Fruit fly (Drosophila melanogaster) whole organism, embryonic: Measurements from ENCODE around the gene Rrp45.

Experiments
- CG10321 ChIP-seq: fragments of 200-800 bp; sonication (Bioruptor generic); IDR thresholded peaks from 2 replicates; pipeline ENCODE4 v1.3.6; 2022; ENCODE audit warnings: missing biosample characterization, missing genetic modification characterization
- CG12659 ChIP-seq: fragments of 200-800 bp; sonication (Bioruptor generic); optimal IDR thresholded peaks from 3 replicates; lab custom pipeline; 2017; ENCODE audit warnings: mild to moderate bottlenecking, missing biosample characterization, missing genetic modification reagents, missing genetic modification characterization
- CG12744 ChIP-seq: fragments of 200-800 bp; sonication (Bioruptor generic); optimal IDR thresholded peaks from 2 replicates; lab custom pipeline; 2016; ENCODE audit warnings: missing biosample characterization, missing genetic modification characterization
- CG13287 ChIP-seq: fragments of 200-800 bp; sonication (Bioruptor generic); IDR thresholded peaks from 2 replicates; pipeline ENCODE4 v1.3.6; 2022; ENCODE audit warnings: missing biosample characterization, missing genetic modification characterization; ENCODE audit not compliant: partially characterized antibody
- CG14441 ChIP-seq: fragments of 200-800 bp; sonication (Bioruptor generic); IDR thresholded peaks from 2 replicates; pipeline ENCODE4 v1.3.6; 2022; ENCODE audit warnings: missing biosample characterization, missing genetic modification characterization
- CG17328 ChIP-seq: fragments of 200-800 bp; sonication (Bioruptor generic); IDR thresholded peaks from 2 replicates; pipeline ENCODE4 v1.3.6; 2022; ENCODE audit warnings: missing biosample characterization, missing genetic modification characterization
- CG17361 ChIP-seq: fragments of 200-800 bp; sonication (Bioruptor generic); IDR thresholded peaks from 3 replicates; pipeline ENCODE4 v1.3.6; 2022; ENCODE audit warnings: missing biosample characterization, missing genetic modification characterization
- CG17385 ChIP-seq: fragments of 200-800 bp; sonication (Bioruptor generic); optimal IDR thresholded peaks from 3 replicates; lab custom pipeline; 2018; ENCODE audit warnings: missing biosample characterization, mild to moderate bottlenecking, missing genetic modification characterization
- CG17802 ChIP-seq: fragments of 200-800 bp; sonication (Bioruptor generic); optimal IDR thresholded peaks from 2 replicates; lab custom pipeline; 2018; ENCODE audit warnings: missing biosample characterization, mild to moderate bottlenecking, missing genetic modification characterization, moderate library complexity
- CG18011 ChIP-seq: fragments of 200-800 bp; sonication (Bioruptor generic); optimal IDR thresholded peaks from 2 replicates; lab custom pipeline; 2017; ENCODE audit warnings: missing biosample characterization, missing genetic modification characterization, mild to moderate bottlenecking, moderate library complexity, missing genotype
- CG2199 ChIP-seq: fragments of 200-800 bp; sonication (Bioruptor generic); IDR thresholded peaks from 3 replicates; pipeline ENCODE4 v1.3.6; 2022; ENCODE audit warnings: missing biosample characterization, missing genetic modification characterization
- CG3281 ChIP-seq: fragments of 200-800 bp; sonication (Bioruptor generic); optimal IDR thresholded peaks from 3 replicates; lab custom pipeline; 2017; ENCODE audit warnings: missing biosample characterization, mild to moderate bottlenecking, missing genetic modification characterization
- CG3726 ChIP-seq: fragments of 200-800 bp; sonication (Bioruptor generic); IDR thresholded peaks from 3 replicates; pipeline ENCODE4, ENCODE4 v1.3.6; 2022; ENCODE audit warnings: missing biosample characterization, missing genetic modification characterization
- CG42726 ChIP-seq: fragments of 200-800 bp; sonication (Bioruptor generic); IDR thresholded peaks from 2 replicates; pipeline ENCODE4 v1.3.6; 2022; ENCODE audit warnings: missing biosample characterization, missing genetic modification characterization; ENCODE audit not compliant: partially characterized antibody
- CG5953 ChIP-seq: fragments of 200-800 bp; sonication (Bioruptor generic); IDR thresholded peaks from 2 replicates; pipeline ENCODE4 v1.3.6; 2022; ENCODE audit warnings: missing biosample characterization, missing genetic modification characterization
- CG6175 ChIP-seq: fragments of 200-800 bp; sonication (Bioruptor generic); IDR thresholded peaks from 3 replicates; pipeline ENCODE4 v1.3.6; 2022; ENCODE audit warnings: missing biosample characterization, missing genetic modification characterization
- CG6791 ChIP-seq: fragments of 200-800 bp; sonication (Bioruptor generic); IDR thresholded peaks from 3 replicates; pipeline ENCODE4 v1.3.6; 2022; ENCODE audit warnings: missing biosample characterization, missing genetic modification characterization; ENCODE audit not compliant: partially characterized antibody
- CG7928 ChIP-seq: fragments of 200-800 bp; sonication (Bioruptor generic); optimal IDR thresholded peaks from 2 replicates; lab custom pipeline; 2017; ENCODE audit warnings: missing biosample characterization, mild to moderate bottlenecking, missing genetic modification characterization
- CG8089 ChIP-seq: fragments of 200-800 bp; sonication (Bioruptor generic); optimal IDR thresholded peaks from 3 replicates; lab custom pipeline; 2016; ENCODE audit warnings: missing biosample characterization, missing genetic modification characterization
- CG8290 ChIP-seq, 3 experiments: fragments of 200-800 bp; sonication (Bioruptor generic); optimal IDR thresholded peaks; 2 replicates each; lab custom pipeline; 2016 to 2019; ENCODE audit warnings: missing biosample characterization in 3 of 3, missing genetic modification characterization in 3 of 3, mild to moderate bottlenecking in 2 of 3, moderate library complexity in 1 of 3
- CG9817 ChIP-seq: fragments of 200-800 bp; sonication (Bioruptor generic); optimal IDR thresholded peaks from 2 replicates; lab custom pipeline; 2018; ENCODE audit warnings: missing biosample characterization, mild to moderate bottlenecking, missing genetic modification characterization, moderate library complexity
- CHES-1-like ChIP-seq: fragments of 200-800 bp; sonication (Bioruptor generic); optimal IDR thresholded peaks from 2 replicates; lab custom pipeline; 2016; ENCODE audit warnings: missing biosample characterization, missing genetic modification characterization
- CoRest ChIP-seq: fragments of 200-800 bp; sonication (Bioruptor generic); optimal IDR thresholded peaks from 3 replicates; lab custom pipeline; 2018; ENCODE audit warnings: missing biosample characterization, mild to moderate bottlenecking, missing genetic modification characterization, moderate library complexity
- E2f2 ChIP-seq: fragments of 200-800 bp; sonication (Bioruptor generic); IDR thresholded peaks from 2 replicates; pipeline ENCODE4 v1.3.6; 2022; ENCODE audit warnings: missing biosample characterization, missing genetic modification characterization
- Fer2 ChIP-seq: fragments of 200-800 bp; sonication (Bioruptor generic); optimal IDR thresholded peaks from 2 replicates; lab custom pipeline; 2018; ENCODE audit warnings: missing biosample characterization, mild to moderate bottlenecking, missing genetic modification characterization, moderate library complexity
- H15 ChIP-seq: fragments of 200-800 bp; sonication (Bioruptor generic); IDR thresholded peaks from 3 replicates; pipeline ENCODE4 v1.3.6; 2022; ENCODE audit warnings: missing biosample characterization, missing genetic modification characterization
- H2.0 ChIP-seq: fragments of 200-800 bp; sonication (Bioruptor generic); IDR thresholded peaks from 2 replicates; pipeline ENCODE4 v1.3.6; 2022; ENCODE audit warnings: missing biosample characterization, missing genetic modification characterization
- Hmr ChIP-seq: fragments of 200-800 bp; sonication (Bioruptor generic); optimal IDR thresholded peaks from 3 replicates; lab custom pipeline; 2017; ENCODE audit warnings: mild to moderate bottlenecking, missing biosample characterization, missing genetic modification reagents, missing genetic modification characterization
- Lhr ChIP-seq: fragments of 200-800 bp; sonication (Bioruptor generic); optimal IDR thresholded peaks from 3 replicates; lab custom pipeline; 2017; ENCODE audit warnings: mild to moderate bottlenecking, missing biosample characterization, missing genetic modification reagents, missing genetic modification characterization
- Max ChIP-seq: fragments of 200-800 bp; sonication (Bioruptor generic); optimal IDR thresholded peaks from 2 replicates; lab custom pipeline; 2016; ENCODE audit warnings: missing biosample characterization, mild to moderate bottlenecking, missing genetic modification characterization
- Myb ChIP-seq: fragments of 200-800 bp; sonication (Bioruptor generic); optimal IDR thresholded peaks from 2 replicates; lab custom pipeline; 2016; ENCODE audit warnings: missing biosample characterization, missing genetic modification characterization
- NfI ChIP-seq: fragments of 200-800 bp; sonication (Bioruptor generic); optimal IDR thresholded peaks from 3 replicates; lab custom pipeline; 2018; ENCODE audit warnings: missing biosample characterization, mild to moderate bottlenecking, missing genetic modification characterization, moderate library complexity
- amos ChIP-seq: fragments of 200-800 bp; sonication (Bioruptor generic); IDR thresholded peaks from 2 replicates; pipeline ENCODE4 v1.3.6; 2022; ENCODE audit warnings: missing biosample characterization, missing genetic modification characterization; ENCODE audit not compliant: partially characterized antibody
- bbx ChIP-seq: fragments of 200-800 bp; sonication (Bioruptor generic); IDR thresholded peaks from 2 replicates; pipeline ENCODE4 v1.3.6; 2022; ENCODE audit warnings: missing biosample characterization, missing genetic modification characterization; ENCODE audit not compliant: partially characterized antibody
- dm ChIP-seq: fragments of 200-800 bp; sonication (Bioruptor generic); optimal IDR thresholded peaks from 3 replicates; lab custom pipeline; 2016; ENCODE audit warnings: missing biosample characterization, missing genetic modification characterization
- dpn ChIP-seq, 2 experiments: fragments of 200-800 bp; sonication (Bioruptor generic); optimal IDR thresholded peaks; 3 replicates each; lab custom pipeline; 2016; ENCODE audit warnings: missing biosample characterization in 2 of 2, missing genetic modification characterization in 2 of 2
- emc ChIP-seq: fragments of 200-800 bp; sonication (Bioruptor generic); optimal IDR thresholded peaks from 2 replicates; lab custom pipeline; 2016; ENCODE audit warnings: missing biosample characterization, missing genetic modification characterization
- gfzf ChIP-seq: fragments of 200-800 bp; sonication (Bioruptor generic); optimal IDR thresholded peaks from 2 replicates; lab custom pipeline; 2016; ENCODE audit warnings: missing biosample characterization, mild to moderate bottlenecking, missing genetic modification characterization, moderate library complexity
- ken ChIP-seq: fragments of 200-800 bp; sonication (Bioruptor generic); IDR thresholded peaks from 3 replicates; pipeline ENCODE4 v1.3.6; 2022; ENCODE audit warnings: missing biosample characterization, missing genetic modification characterization
- mam ChIP-seq: fragments of 200-800 bp; sonication (Bioruptor generic); optimal IDR thresholded peaks from 3 replicates; lab custom pipeline; 2016; ENCODE audit warnings: missing biosample characterization, missing genetic modification characterization
- pfk ChIP-seq: fragments of 200-800 bp; sonication (Bioruptor generic); optimal IDR thresholded peaks from 2 replicates; lab custom pipeline; 2018; ENCODE audit warnings: missing biosample characterization, mild to moderate bottlenecking, missing genetic modification characterization, moderate library complexity
- pnt ChIP-seq: fragments of 200-800 bp; sonication (Bioruptor generic); optimal IDR thresholded peaks from 3 replicates; lab custom pipeline; 2016; ENCODE audit warnings: missing biosample characterization, missing genetic modification characterization
- pum ChIP-seq: fragments of 200-800 bp; sonication (Bioruptor generic); optimal IDR thresholded peaks from 2 replicates; lab custom pipeline; 2016; ENCODE audit warnings: missing biosample characterization, missing genetic modification characterization
- sens-2 ChIP-seq: fragments of 200-800 bp; sonication (Bioruptor generic); IDR thresholded peaks from 2 replicates; pipeline ENCODE4 v1.3.6; 2022; ENCODE audit warnings: missing biosample characterization, missing genetic modification characterization
- sisA ChIP-seq: fragments of 200-800 bp; sonication (Bioruptor generic); IDR thresholded peaks from 2 replicates; pipeline ENCODE4 v1.3.6; 2022; ENCODE audit warnings: missing biosample characterization, missing genetic modification characterization
- tll ChIP-seq, 2 experiments: fragments of 200-800 bp in 1 of 2; fragments of >200 bp in 1 of 2; sonication (Bioruptor generic) in 1 of 2; optimal IDR thresholded peaks; 2 replicates each; lab custom pipeline; 2017 to 2019; ENCODE audit warnings: missing biosample characterization in 2 of 2, missing genetic modification characterization in 2 of 2, mild to moderate bottlenecking in 1 of 2, moderate library complexity in 1 of 2
- zfh2 ChIP-seq: fragments of 200-800 bp; sonication (Bioruptor generic); optimal IDR thresholded peaks from 2 replicates; lab custom pipeline; 2016; ENCODE audit warnings: missing biosample characterization, missing genetic modification characterization

Rrp45 gene

dm6 chrX:16791058-16791457 is at the start of gene Rrp45 (continued):
- TF ChIP-seq Fer2 (tag; lab: Kevin White, UChicago) (no peak), CG17385 (no peak), Max (GFP tag; lab: Kevin White, UChicago) (peak; percentile 14), pfk (GFP tag; lab: Kevin White, UChicago) (no peak)
- TF ChIP-seq, all 482 proteins: peak for 22

- TF ChIP-seq CG7928 (GFP tag; lab: Kevin White, UChicago) (no peak), gfzf (GFP tag; lab: Kevin White, UChicago) (peak; percentile 9), E2f2 (GFP tag; lab: Robert Waterston, UW) (peak; percentile 80), CG6791 (0 out of 3 replicates have a peak, but pooled peaks have one; percentile 46), zfh2 (GFP tag; lab: Kevin White, UChicago) (no peak), CG17802 (tag; lab: Kevin White, UChicago) (no peak), CG8290 (GFP tag; optimal IDR thresholded peaks at IDR 0.05; lab: Kevin White, UChicago) (peak; percentile 23), CG8290 (tag; optimal IDR thresholded peaks at IDR 0.05; lab: Kevin White, UChicago) (peak in 1 of 2 experiments; percentile 40), Hmr (GFP tag; lab: Kevin White, UChicago) (no peak), CG5953 (GFP tag; lab: Robert Waterston, UW) (0 out of 2 replicates have a peak, but pooled peaks have one; percentile 33), CG6175 (peak; percentile 18; the same call in 1 of the 3 replicates), dpn (GFP tag; optimal IDR thresholded peaks at IDR 0.05; lab: Kevin White, UChicago) (peak in 1 of 2 experiments; percentile 33), H2.0 (no peak), CG9817 (tag; lab: Kevin White, UChicago) (peak; percentile 22), pum (GFP tag; lab: Kevin White, UChicago) (peak; percentile 3), Lhr (GFP tag; lab: Kevin White, UChicago) (peak; percentile 14), Myb (GFP tag; lab: Kevin White, UChicago) (peak; percentile 84), CG8089 (GFP tag; lab: Kevin White, UChicago) (no peak), CG14441 (GFP tag; lab: Robert Waterston, UW) (0 out of 2 replicates have a peak, but pooled peaks have one; percentile 9), sens-2 (GFP tag; lab: Robert Waterston, UW) (no peak), CG10321 (no peak), CHES-1-like (GFP tag; lab: Kevin White, UChicago) (peak; percentile 0), CG18011 (GFP tag; lab: Kevin White, UChicago) (peak; percentile 99), mam (GFP tag; lab: Kevin White, UChicago) (peak; percentile 29), CG3281 (no peak), ken (GFP tag; lab: Robert Waterston, UW) (0 out of 3 replicates have a peak, but pooled peaks have one; percentile 33), CG17328 (GFP tag; lab: Robert Waterston, UW) (0 out of 2 replicates have a peak, but pooled peaks have one; percentile 16), amos (peak; percentile 38; the same call in 1 of the 2 replicates), H15 (GFP tag; lab: Robert Waterston, UW) (0 out of 3 replicates have a peak, but pooled peaks have one; percentile 36), CG3726 (GFP tag; lab: Robert Waterston, UW) (no peak), CG17361 (GFP tag; lab: Robert Waterston, UW) (no peak), bbx (GFP tag; lab: Robert Waterston, UW) (peak; percentile 47; the same call in 1 of the 2 replicates), CG12744 (no peak), CG42726 (GFP tag; lab: Robert Waterston, UW) (peak; percentile 64; the same call in 1 of the 2 replicates), tll (GFP tag; optimal IDR thresholded peaks at IDR 0.05; lab: Kevin White, UChicago) (no peak), CG2199 (GFP tag; lab: Robert Waterston, UW) (peak; percentile 96), CG12659 (peak; percentile 11), CoRest (tag; lab: Kevin White, UChicago) (peak; percentile 41), NfI (peak; percentile 6), CG13287 (GFP tag; lab: Robert Waterston, UW) (no peak; the same call in 1 of the 2 replicates), sisA (GFP tag; lab: Robert Waterston, UW) (0 out of 2 replicates have a peak, but pooled peaks have one; percentile 9), emc (GFP tag; lab: Kevin White, UChicago) (no peak), pnt (GFP tag; lab: Kevin White, UChicago) (peak; percentile 0), dm (GFP tag; lab: Kevin White, UChicago) (no peak)
These were observed 48.8 kb upstream of the Rrp45 start for dm6 chrX:16839905-16840304.
